Worm (Caenorhabditis elegans) whole organism, L2 larva: ENCODE results near the gene clec-138.

Source experiments
- C34F6.9 ChIP-seq: fragments of 150-350 bp; optimal IDR thresholded peaks from 2 replicates; lab custom pipeline; 2014; ENCODE audit warnings: missing biosample characterization, missing genetic modification characterization
- R02D3.7 ChIP-seq: fragments of 150-350 bp; optimal IDR thresholded peaks from 2 replicates; lab custom pipeline; 2014; ENCODE audit warnings: missing biosample characterization, missing genetic modification characterization
- Y55F3AM.14 ChIP-seq: fragments of 200-800 bp; sonication (Bioruptor generic); optimal IDR thresholded peaks from 2 replicates; lab custom pipeline; 2018; ENCODE audit warnings: mild to moderate bottlenecking, missing genetic modification characterization, missing compliant biosample characterization
- alr-1 ChIP-seq: fragments of 150-350 bp; optimal IDR thresholded peaks from 2 replicates; lab custom pipeline; 2014; ENCODE audit warnings: missing biosample characterization, missing genetic modification characterization
- aly-2 ChIP-seq: fragments of 150-350 bp; optimal IDR thresholded peaks from 2 replicates; lab custom pipeline; 2014; ENCODE audit warnings: missing biosample characterization, missing genetic modification characterization
- ama-1 ChIP-seq: fragments of 150-350 bp; optimal IDR thresholded peaks from 2 replicates; lab custom pipeline; 2018; ENCODE audit warnings: inconsistent platforms
- blmp-1 ChIP-seq: sonication (generic microtip); optimal IDR thresholded peaks from 2 replicates; lab custom pipeline; 2017; ENCODE audit warnings: missing genetic modification characterization, mild to moderate bottlenecking, missing compliant biosample characterization, antibody characterized with exemption, moderate library complexity; ENCODE audit not compliant: insufficient read depth
- ceh-16 ChIP-seq: fragments of 150-350 bp; optimal IDR thresholded peaks from 2 replicates; lab custom pipeline; 2014; ENCODE audit warnings: missing biosample characterization, missing genetic modification characterization
- crh-2 ChIP-seq: sonication (generic microtip); optimal IDR thresholded peaks from 2 replicates; lab custom pipeline; 2017; ENCODE audit warnings: missing biosample characterization, missing genetic modification characterization
- egl-27 ChIP-seq: sonication (generic microtip); optimal IDR thresholded peaks from 3 replicates; lab custom pipeline; 2017; ENCODE audit warnings: missing biosample characterization, missing genetic modification reagents, missing genetic modification characterization
- fos-1 ChIP-seq: fragments of 150-350 bp; optimal IDR thresholded peaks from 2 replicates; lab custom pipeline; 2014; ENCODE audit warnings: missing biosample characterization, missing genetic modification characterization
- gmeb-1 ChIP-seq: fragments of 150-350 bp; optimal IDR thresholded peaks from 2 replicates; lab custom pipeline; 2014; ENCODE audit warnings: missing biosample characterization, missing genetic modification characterization
- lsy-2 ChIP-seq, 2 experiments: fragments of 150-350 bp in 1 of 2; sonication (generic microtip) in 1 of 2; optimal IDR thresholded peaks; 2 replicates each; lab custom pipeline; 2014 to 2017; ENCODE audit warnings: missing biosample characterization in 2 of 2, missing genetic modification characterization in 2 of 2
- mab-5 ChIP-seq: fragments of 150-350 bp; optimal IDR thresholded peaks from 2 replicates; lab custom pipeline; 2014; ENCODE audit warnings: missing biosample characterization, missing genetic modification characterization
- mbf-1 ChIP-seq: sonication (generic microtip); optimal IDR thresholded peaks from 2 replicates; lab custom pipeline; 2017; ENCODE audit warnings: missing biosample characterization, missing genetic modification characterization
- nhr-10 ChIP-seq: sonication (generic microtip); optimal IDR thresholded peaks from 2 replicates; lab custom pipeline; 2017; ENCODE audit warnings: missing biosample characterization, missing genetic modification characterization
- nhr-12 ChIP-seq: fragments of 150-350 bp; optimal IDR thresholded peaks from 2 replicates; lab custom pipeline; 2014; ENCODE audit warnings: missing biosample characterization, missing genetic modification characterization
- nhr-129 ChIP-seq: fragments of 150-350 bp; optimal IDR thresholded peaks from 2 replicates; lab custom pipeline; 2014; ENCODE audit warnings: missing biosample characterization, missing genetic modification characterization
- nhr-21 ChIP-seq: fragments of 150-350 bp; optimal IDR thresholded peaks from 2 replicates; lab custom pipeline; 2014; ENCODE audit warnings: missing biosample characterization, missing genetic modification characterization
- nhr-23 ChIP-seq: fragments of 150-350 bp; optimal IDR thresholded peaks from 2 replicates; lab custom pipeline; 2014; ENCODE audit warnings: missing biosample characterization, missing genetic modification reagents, missing genetic modification characterization
- nhr-237 ChIP-seq: fragments of 150-350 bp; optimal IDR thresholded peaks from 2 replicates; lab custom pipeline; 2014; ENCODE audit warnings: missing biosample characterization, missing genetic modification characterization
- nhr-25 ChIP-seq: fragments of 150-350 bp; sonication (generic microtip); optimal IDR thresholded peaks from 3 replicates; lab custom pipeline; 2014; ENCODE audit warnings: missing biosample characterization, missing genetic modification characterization
- nhr-6 ChIP-seq: fragments of 150-350 bp; optimal IDR thresholded peaks from 2 replicates; lab custom pipeline; 2014; ENCODE audit warnings: missing biosample characterization, missing genetic modification characterization
- peb-1 ChIP-seq: fragments of 150-350 bp; optimal IDR thresholded peaks from 2 replicates; lab custom pipeline; 2014; ENCODE audit warnings: missing biosample characterization, missing genetic modification characterization
- sem-4 ChIP-seq: fragments of 150-350 bp; optimal IDR thresholded peaks from 2 replicates; lab custom pipeline; 2014; ENCODE audit warnings: missing biosample characterization, missing genetic modification reagents, missing genetic modification characterization
- sma-9 ChIP-seq, 2 experiments: fragments of 150-350 bp in 1 of 2; sonication (generic microtip) in 1 of 2; optimal IDR thresholded peaks; 2 replicates each; lab custom pipeline; 2014 to 2016; ENCODE audit warnings: missing genetic modification characterization in 2 of 2, mild to moderate bottlenecking in 1 of 2, missing biosample characterization in 1 of 2, missing compliant biosample characterization in 1 of 2, missing genetic modification reagents in 1 of 2, moderate library complexity in 1 of 2
- snpc-4 ChIP-seq: fragments of 150-350 bp; optimal IDR thresholded peaks from 2 replicates; lab custom pipeline; 2014; ENCODE audit warnings: missing biosample characterization, missing genetic modification characterization
- unc-39 ChIP-seq: fragments of 150-350 bp; optimal IDR thresholded peaks from 2 replicates; lab custom pipeline; 2014; ENCODE audit warnings: missing biosample characterization, missing genetic modification characterization
- unc-55 ChIP-seq: fragments of 150-350 bp; sonication (generic microtip); optimal IDR thresholded peaks from 3 replicates; lab custom pipeline; 2014; ENCODE audit warnings: missing biosample characterization, missing genetic modification reagents, missing genetic modification characterization
- unc-62 ChIP-seq: fragments of 150-350 bp; optimal IDR thresholded peaks from 2 replicates; lab custom pipeline; 2014; ENCODE audit warnings: missing biosample characterization, missing genetic modification reagents, missing genetic modification characterization
- ztf-1 ChIP-seq: fragments of 200-800 bp; sonication (Bioruptor generic); conservative IDR thresholded peaks from 2 replicates; pipeline ENCODE4 v1.3.6; 2022; ENCODE audit warnings: missing genetic modification characterization, missing compliant biosample characterization
- ztf-4 ChIP-seq: fragments of 150-350 bp; optimal IDR thresholded peaks from 2 replicates; lab custom pipeline; 2014; ENCODE audit warnings: missing biosample characterization, missing genetic modification characterization

clec-138 gene

DNA sequence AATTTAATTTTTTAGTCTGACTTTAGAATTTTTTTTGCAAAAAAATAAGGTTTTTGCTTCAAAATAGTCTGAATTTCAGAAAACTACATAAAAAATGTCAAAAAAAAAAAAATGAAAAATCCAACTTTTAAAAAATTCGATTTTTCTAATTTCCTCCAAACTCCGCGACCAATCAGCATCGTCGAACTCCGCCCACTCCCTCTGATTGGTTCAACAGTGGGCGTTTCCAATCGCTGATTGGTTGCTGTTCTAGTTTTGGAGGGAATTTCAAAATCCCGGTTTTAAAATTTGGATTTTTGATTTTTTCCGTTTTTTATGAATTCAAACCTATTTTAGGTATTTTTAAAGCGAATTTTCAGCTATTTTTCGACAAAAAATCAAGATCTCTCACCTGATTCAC is 18.8 kb downstream of the clec-138 start:
- TF ChIP-seq unc-62 (GFP tag; lab: Kevin White, UChicago) (no peak), ztf-4 (tag; lab: Kevin White, UChicago) (no peak), snpc-4 (tag; lab: Kevin White, UChicago) (no peak), gmeb-1 (tag; lab: Kevin White, UChicago) (no peak), ama-1 (lab: Kevin White, UChicago) (no peak), nhr-21 (tag; lab: Kevin White, UChicago) (no peak), nhr-6 (tag; lab: Kevin White, UChicago) (no peak), nhr-10 (tag; lab: Kevin White, UChicago) (no peak), Y55F3AM.14 (GFP tag; lab: Kevin White, UChicago) (no peak), egl-27 (tag; lab: Kevin White, UChicago) (no peak), sma-9 (GFP tag; optimal IDR thresholded peaks at IDR 0.05; lab: Kevin White, UChicago) (no peak), sma-9 (tag; optimal IDR thresholded peaks at IDR 0.05; lab: Kevin White, UChicago) (no peak), C34F6.9 (tag; lab: Kevin White, UChicago) (no peak), fos-1 (tag; lab: Kevin White, UChicago) (no peak), crh-2 (tag; lab: Kevin White, UChicago) (no peak), nhr-129 (no peak), sem-4 (tag; lab: Kevin White, UChicago) (no peak), aly-2 (tag; lab: Kevin White, UChicago) (no peak), R02D3.7 (tag; lab: Kevin White, UChicago) (no peak), ztf-1 (GFP tag; lab: Robert Waterston, UW) (no peak)

DNA sequence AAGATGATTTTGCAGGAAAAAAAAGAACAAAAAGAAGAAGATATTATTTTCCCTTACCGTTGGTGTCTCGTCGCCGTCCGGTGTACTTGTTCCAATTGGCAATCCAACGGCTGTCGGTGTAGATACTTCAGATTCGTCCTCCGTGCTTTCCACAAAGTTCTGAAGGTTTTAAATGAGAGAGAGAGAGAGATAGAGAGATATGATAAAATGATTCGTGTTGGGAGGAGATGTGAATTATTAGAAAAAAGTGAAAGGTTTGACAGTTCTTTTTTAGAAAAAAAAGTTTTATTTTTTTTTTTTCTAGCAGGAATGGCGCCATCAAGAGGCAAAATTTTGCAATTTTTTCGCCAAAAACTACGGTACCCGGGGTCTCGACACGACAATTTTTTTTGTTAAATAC is 19.3 kb downstream of the clec-138 start:
- TF ChIP-seq crh-2 (tag; lab: Kevin White, UChicago) (no peak), mab-5 (no peak), mbf-1 (no peak), ceh-16 (tag; lab: Kevin White, UChicago) (no peak), unc-39 (no peak), peb-1 (no peak), blmp-1 (peak; percentile 51), nhr-21 (tag; lab: Kevin White, UChicago) (no peak), nhr-6 (tag; lab: Kevin White, UChicago) (no peak)

DNA sequence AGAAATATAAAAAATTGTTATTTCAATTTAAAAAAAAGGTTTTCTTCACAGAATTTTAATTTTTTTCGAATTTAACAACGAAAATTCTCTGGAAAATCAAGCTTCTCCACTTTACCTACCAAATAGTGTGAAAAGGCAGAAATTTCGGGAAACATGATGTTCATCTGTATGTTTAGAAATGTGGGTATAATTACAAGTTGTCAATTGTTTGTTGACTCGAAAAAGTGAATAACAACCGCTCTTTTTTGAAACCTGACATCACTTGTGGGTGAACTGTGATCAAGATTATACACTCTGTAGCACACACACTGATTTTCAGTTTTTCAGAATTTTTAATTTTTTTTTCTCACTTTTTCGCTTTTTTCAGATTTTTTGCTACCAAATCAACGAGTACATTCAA is 19.8 kb downstream of the clec-138 start:
- no peak for TF ChIP-seq fos-1 (tag; lab: Kevin White, UChicago)
- TF ChIP-seq unc-62 (GFP tag; lab: Kevin White, UChicago): no peak
- TF ChIP-seq nhr-23 (tag; lab: Kevin White, UChicago): no peak
- no peak for TF ChIP-seq nhr-10 (tag; lab: Kevin White, UChicago)
- TF ChIP-seq crh-2 (tag; lab: Kevin White, UChicago): no peak
- no peak for TF ChIP-seq nhr-25 (tag; lab: Kevin White, UChicago)
- TF ChIP-seq, all 48 proteins: peak for 0

DNA sequence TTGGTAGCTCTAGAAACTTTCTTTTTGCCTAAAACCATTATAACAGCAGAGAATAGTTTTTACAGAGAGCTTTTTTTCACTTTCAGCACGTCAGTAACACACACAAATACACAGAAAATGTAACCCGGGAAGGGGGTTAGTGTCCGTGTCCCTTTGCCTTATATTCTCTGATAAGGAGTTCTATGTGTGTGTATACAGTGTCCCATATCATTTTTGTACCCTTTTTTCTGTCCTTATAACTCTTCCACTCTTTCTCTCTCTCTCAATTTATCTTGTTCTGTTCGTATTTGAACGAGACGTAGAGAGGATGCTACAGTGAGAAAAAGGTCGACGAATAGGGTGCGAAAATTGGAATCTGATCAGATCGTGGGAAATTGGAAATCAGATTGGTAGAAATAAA is 20.8 kb downstream of the clec-138 start:
- TF ChIP-seq nhr-12 (tag; lab: Kevin White, UChicago) (no peak), ztf-1 (GFP tag; lab: Robert Waterston, UW) (no peak), fos-1 (tag; lab: Kevin White, UChicago) (peak; percentile 89), nhr-129 (no peak), aly-2 (tag; lab: Kevin White, UChicago) (no peak), unc-55 (GFP tag; lab: Kevin White, UChicago) (no peak), sma-9 (GFP tag; optimal IDR thresholded peaks at IDR 0.05; lab: Kevin White, UChicago) (peak; percentile 30), sma-9 (tag; optimal IDR thresholded peaks at IDR 0.05; lab: Kevin White, UChicago) (no peak), nhr-6 (tag; lab: Kevin White, UChicago) (no peak), C34F6.9 (tag; lab: Kevin White, UChicago) (no peak), ztf-4 (tag; lab: Kevin White, UChicago) (no peak), blmp-1 (no peak), egl-27 (tag; lab: Kevin White, UChicago) (no peak)
- TF ChIP-seq, all 48 proteins: peak for 2

- TF ChIP-seq fos-1 (tag; lab: Kevin White, UChicago) (peak; percentile 84), alr-1 (no peak), lsy-2 (tag; optimal IDR thresholded peaks at IDR 0.05; lab: Kevin White, UChicago) (no peak), nhr-237 (tag; lab: Kevin White, UChicago) (no peak), nhr-21 (tag; lab: Kevin White, UChicago) (no peak), sma-9 (GFP tag; optimal IDR thresholded peaks at IDR 0.05; lab: Kevin White, UChicago) (no peak), sma-9 (tag; optimal IDR thresholded peaks at IDR 0.05; lab: Kevin White, UChicago) (no peak)
Observed at ce11 chrII:4597441-4597840, 22.2 kb downstream of the clec-138 start.
